Worm (Caenorhabditis elegans) whole organism, L3 larva: ENCODE results near the gene tbx-33.

ENCODE experiments used
- R02D3.7 ChIP-seq: fragments of 150-350 bp; optimal IDR thresholded peaks from 2 replicates; lab custom pipeline; 2014; ENCODE audit warnings: missing biosample characterization, missing genetic modification characterization
- ceh-28 ChIP-seq: fragments of 150-350 bp; optimal IDR thresholded peaks from 2 replicates; lab custom pipeline; 2014; ENCODE audit warnings: missing biosample characterization, missing genetic modification reagents, missing genetic modification characterization
- daf-12 ChIP-seq: fragments of 150-350 bp; optimal IDR thresholded peaks from 2 replicates; lab custom pipeline; 2014; ENCODE audit warnings: missing biosample characterization, missing genetic modification reagents, missing genetic modification characterization
- egl-27 ChIP-seq: sonication (generic microtip); optimal IDR thresholded peaks from 4 replicates; lab custom pipeline; 2017; ENCODE audit warnings: missing biosample characterization, missing genetic modification reagents, missing genetic modification characterization
- elt-2 ChIP-seq: sonication (generic microtip); optimal IDR thresholded peaks from 2 replicates; lab custom pipeline; 2016; ENCODE audit warnings: missing genetic modification reagents, mild to moderate bottlenecking, missing genetic modification characterization, missing compliant biosample characterization
- elt-3 ChIP-seq, 3 experiments: fragments of 150-350 bp in 1 of 3; sonication (generic microtip) in 2 of 3; optimal IDR thresholded peaks; 2 replicates in 2 of 3; 4 replicates in 1 of 3; lab custom pipeline; 2014 to 2017; ENCODE audit warnings: missing biosample characterization in 3 of 3, missing genetic modification characterization in 3 of 3
- fkh-10 ChIP-seq: sonication (generic microtip); optimal IDR thresholded peaks from 2 replicates; lab custom pipeline; 2017; ENCODE audit warnings: missing biosample characterization, missing genetic modification reagents, missing genetic modification characterization
- fkh-2 ChIP-seq: fragments of 150-350 bp; optimal IDR thresholded peaks from 2 replicates; lab custom pipeline; 2014; ENCODE audit warnings: missing biosample characterization, missing genetic modification reagents, missing genetic modification characterization
- fos-1 ChIP-seq: fragments of 150-350 bp; optimal IDR thresholded peaks from 2 replicates; lab custom pipeline; 2014; ENCODE audit warnings: missing biosample characterization, missing genetic modification characterization
- lin-15B ChIP-seq: fragments of 150-350 bp; optimal IDR thresholded peaks from 2 replicates; lab custom pipeline; 2014; ENCODE audit warnings: missing biosample characterization, missing genetic modification characterization
- nfya-1 ChIP-seq: sonication (generic microtip); optimal IDR thresholded peaks from 2 replicates; lab custom pipeline; 2017; ENCODE audit warnings: missing genetic modification characterization, mild to moderate bottlenecking, missing compliant biosample characterization, antibody characterized with exemption, moderate library complexity; ENCODE audit not compliant: insufficient read depth
- nhr-11 ChIP-seq: fragments of 150-350 bp; optimal IDR thresholded peaks from 2 replicates; lab custom pipeline; 2014; ENCODE audit warnings: missing biosample characterization, missing genetic modification characterization
- nhr-12 ChIP-seq: fragments of 150-350 bp; optimal IDR thresholded peaks from 2 replicates; lab custom pipeline; 2014; ENCODE audit warnings: missing biosample characterization, missing genetic modification characterization
- nhr-25 ChIP-seq: sonication (generic microtip); optimal IDR thresholded peaks from 2 replicates; lab custom pipeline; 2017; ENCODE audit warnings: missing biosample characterization, missing genetic modification characterization
- nhr-43 ChIP-seq: sonication (generic microtip); optimal IDR thresholded peaks from 2 replicates; lab custom pipeline; 2016; ENCODE audit warnings: mild to moderate bottlenecking, missing genetic modification characterization, missing compliant biosample characterization; ENCODE audit not compliant: poor library complexity, severe bottlenecking
- pha-4 ChIP-seq: fragments of 150-350 bp; optimal IDR thresholded peaks from 2 replicates; lab custom pipeline; 2014; ENCODE audit warnings: missing biosample characterization, missing genetic modification reagents, missing genetic modification characterization
- sea-2 ChIP-seq: fragments of 150-350 bp; sonication (generic microtip); optimal IDR thresholded peaks from 4 replicates; lab custom pipeline; 2014; ENCODE audit warnings: missing biosample characterization, missing genetic modification reagents, missing genetic modification characterization
- snpc-4 ChIP-seq: fragments of 150-350 bp; optimal IDR thresholded peaks from 2 replicates; lab custom pipeline; 2014; ENCODE audit warnings: missing biosample characterization, missing genetic modification characterization
- tbx-2 ChIP-seq: sonication (generic microtip); optimal IDR thresholded peaks from 2 replicates; lab custom pipeline; 2016; ENCODE audit warnings: mild to moderate bottlenecking, missing genetic modification characterization, missing compliant biosample characterization
- unc-62 ChIP-seq: fragments of 150-350 bp; sonication (generic microtip); optimal IDR thresholded peaks from 4 replicates; lab custom pipeline; 2014; ENCODE audit warnings: missing biosample characterization, missing genetic modification reagents, missing genetic modification characterization
- ztf-11 ChIP-seq: fragments of 150-350 bp; optimal IDR thresholded peaks from 2 replicates; lab custom pipeline; 2014; ENCODE audit warnings: missing biosample characterization, missing genetic modification characterization
- ztf-4 ChIP-seq: fragments of 150-350 bp; optimal IDR thresholded peaks from 2 replicates; lab custom pipeline; 2014; ENCODE audit warnings: missing biosample characterization, missing genetic modification characterization

The tbx-33 gene

DNA sequence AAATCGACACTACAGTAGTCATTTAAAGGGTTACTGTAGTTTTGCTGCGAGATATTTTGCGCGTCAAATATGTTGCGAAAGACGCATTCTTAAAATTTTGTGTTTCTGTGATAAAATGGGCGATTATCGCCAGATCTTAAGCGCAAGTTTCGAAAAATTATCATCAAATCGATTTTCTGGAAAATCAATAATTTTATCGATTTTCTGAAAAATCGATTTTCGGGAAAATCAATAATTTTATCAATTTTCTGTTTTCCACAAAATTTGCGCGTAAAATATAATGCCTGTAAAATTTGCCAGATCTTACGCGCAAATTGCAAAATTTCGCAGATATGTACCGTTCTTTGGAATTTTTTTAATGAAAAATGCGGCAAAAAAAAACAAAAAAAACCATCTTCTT is 44.5 kb downstream of the tbx-33 start:
- TF ChIP-seq sea-2 (GFP tag; lab: Kevin White, UChicago): no peak
- peak; percentile 83 for TF ChIP-seq ceh-28 (tag; lab: Kevin White, UChicago)

DNA sequence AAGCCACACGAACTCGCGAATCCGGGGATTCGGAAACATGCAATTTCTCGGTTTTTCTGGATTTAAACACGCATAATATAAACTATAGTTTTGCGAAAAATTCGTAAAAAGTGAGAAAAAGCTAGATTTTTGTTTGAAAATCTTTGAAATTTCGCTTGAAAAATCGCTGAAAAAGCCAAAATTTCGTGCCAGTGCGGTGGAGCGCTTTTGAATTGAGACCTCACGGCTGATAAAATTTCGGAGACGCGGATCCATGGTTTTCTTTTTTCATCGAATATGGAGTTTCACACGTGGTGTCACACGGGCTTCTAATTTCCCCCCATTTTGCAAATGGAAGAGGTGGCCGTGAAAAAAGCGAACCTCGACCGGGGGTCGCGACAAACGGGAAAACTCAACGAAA is 46.4 kb downstream of the tbx-33 start:
- TF ChIP-seq snpc-4 (tag; lab: Kevin White, UChicago) (no peak), tbx-2 (tag; lab: Kevin White, UChicago) (no peak), ztf-4 (no peak), pha-4 (tag; lab: Kevin White, UChicago) (no peak), nhr-43 (no peak), lin-15B (tag; lab: Kevin White, UChicago) (no peak), nhr-11 (no peak), elt-3 (tag; optimal IDR thresholded peaks at IDR 0.05; lab: Kevin White, UChicago) (no peak), elt-2 (tag; lab: Kevin White, UChicago) (no peak), nhr-25 (tag; lab: Kevin White, UChicago) (no peak)
- TF ChIP-seq, all 47 proteins: peak for 0

DNA sequence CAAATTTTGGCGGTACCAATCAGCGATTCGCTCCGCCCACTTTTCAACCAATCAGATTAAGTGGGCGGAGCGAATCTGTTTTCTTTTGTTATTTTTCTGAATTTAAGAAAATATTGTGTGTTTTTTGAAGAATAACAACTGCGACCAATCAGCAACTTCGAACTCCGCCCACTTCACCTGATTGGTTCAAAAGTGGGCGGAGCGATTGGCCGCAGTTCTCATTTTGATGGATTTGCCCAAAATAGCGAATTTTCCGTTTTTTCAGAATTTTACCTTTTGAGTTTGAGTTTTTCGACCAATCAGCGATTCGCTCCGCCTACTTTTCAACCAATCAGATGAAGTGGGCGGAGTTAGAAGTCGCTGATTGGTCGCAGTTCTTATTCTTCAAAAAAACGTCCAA is 47.3 kb downstream of the tbx-33 start:
- TF ChIP-seq tbx-2 (tag; lab: Kevin White, UChicago) (no peak), egl-27 (tag; lab: Kevin White, UChicago) (no peak), nfya-1 (peak; percentile 65)
- TF ChIP-seq, all 47 proteins: peak for 1

DNA sequence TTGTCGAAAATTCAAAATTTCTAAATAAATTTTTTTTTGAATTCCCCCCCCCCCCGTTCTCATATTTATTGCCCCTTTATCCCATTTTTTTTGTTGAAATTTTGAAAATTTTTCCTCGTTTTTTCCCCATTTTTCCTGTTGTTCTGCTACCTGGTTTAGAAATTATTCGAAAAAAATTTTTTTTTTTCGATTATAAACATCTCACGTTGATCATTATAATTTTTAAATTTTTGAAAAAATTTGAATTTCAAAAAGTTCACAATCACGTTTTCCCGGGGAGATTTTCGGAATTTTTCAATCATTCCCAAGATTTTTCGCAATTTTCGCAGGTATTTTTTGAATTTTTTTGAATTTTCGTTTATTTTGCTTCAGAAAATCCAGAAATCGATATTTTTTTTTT is 47.7 kb downstream of the tbx-33 start, which contains the start of gene Y66D12A.3:
Gene Y66D12A.3 (plus strand): TSS at position 301 of the 400 bp plus-strand sequence.
- TF ChIP-seq ztf-11 (no peak), elt-2 (tag; lab: Kevin White, UChicago) (no peak), fkh-10 (GFP tag; lab: Kevin White, UChicago) (no peak), daf-12 (tag; lab: Kevin White, UChicago) (no peak), fkh-2 (tag; lab: Kevin White, UChicago) (no peak), unc-62 (GFP tag; lab: Kevin White, UChicago) (no peak), fos-1 (tag; lab: Kevin White, UChicago) (no peak), ceh-28 (tag; lab: Kevin White, UChicago) (no peak), R02D3.7 (tag; lab: Kevin White, UChicago) (no peak), nhr-12 (tag; lab: Kevin White, UChicago) (no peak)
